Worm (Caenorhabditis elegans) whole organism, young adult: ENCODE data around the gene cogc-2.
A peak's percentile ranks its signal among the peaks of the same experiment; 100 is the strongest.

ENCODE experiments used
- F10E7.11 ChIP-seq: sonication (generic microtip); optimal IDR thresholded peaks from 2 replicates; lab custom pipeline; 2017; ENCODE audit warnings: mild to moderate bottlenecking, missing genetic modification characterization, moderate library complexity, missing compliant biosample characterization
- F33H1.4 ChIP-seq: fragments of 200-800 bp; sonication (Bioruptor generic); IDR thresholded peaks from 2 replicates; pipeline ENCODE4 v1.3.6; 2022; ENCODE audit warnings: missing genetic modification reagents, missing genetic modification characterization, missing compliant biosample characterization
- F37B4.10 ChIP-seq: fragments of 200-800 bp; sonication (Bioruptor generic); IDR thresholded peaks from 2 replicates; pipeline ENCODE4 v1.3.6; 2022; ENCODE audit warnings: missing genetic modification characterization, missing compliant biosample characterization
- F52B5.7 ChIP-seq: sonication (generic microtip); optimal IDR thresholded peaks from 2 replicates; lab custom pipeline; 2016; ENCODE audit warnings: mild to moderate bottlenecking, missing genetic modification characterization, missing compliant biosample characterization
- F55B11.4 ChIP-seq: sonication (generic microtip); optimal IDR thresholded peaks from 2 replicates; lab custom pipeline; 2016; ENCODE audit warnings: missing compliant biosample characterization, missing genetic modification characterization, borderline replicate concordance; ENCODE audit not compliant: insufficient read depth
- F57A8.1 ChIP-seq: fragments of 200-800 bp; sonication (Bioruptor generic); optimal IDR thresholded peaks from 2 replicates; lab custom pipeline; 2018; ENCODE audit warnings: mild to moderate bottlenecking, missing genetic modification characterization, moderate library complexity, missing compliant biosample characterization
- Y53F4B.3 ChIP-seq: fragments of 200-800 bp; sonication (Bioruptor generic); IDR thresholded peaks from 2 replicates; pipeline ENCODE4 v1.3.6; 2022; ENCODE audit warnings: missing genetic modification reagents, missing genetic modification characterization, missing compliant biosample characterization
- Y79H2A.3 ChIP-seq: fragments of 200-800 bp; sonication (Bioruptor generic); conservative IDR thresholded peaks from 2 replicates; pipeline ENCODE4 v1.3.6; 2022; ENCODE audit warnings: missing genetic modification reagents, missing genetic modification characterization, missing compliant biosample characterization
- ZK185.1 ChIP-seq: sonication (generic microtip); optimal IDR thresholded peaks from 2 replicates; lab custom pipeline; 2016; ENCODE audit warnings: mild to moderate bottlenecking, missing genetic modification characterization, missing compliant biosample characterization; ENCODE audit not compliant: poor library complexity, severe bottlenecking
- akir-1 ChIP-seq: fragments of 200-800 bp; sonication (Bioruptor generic); optimal IDR thresholded peaks from 2 replicates; lab custom pipeline; 2018; ENCODE audit warnings: mild to moderate bottlenecking, missing genetic modification characterization, moderate library complexity, missing compliant biosample characterization
- attf-5 ChIP-seq: fragments of 200-800 bp; sonication (Bioruptor generic); optimal IDR thresholded peaks from 2 replicates; lab custom pipeline; 2018; ENCODE audit warnings: mild to moderate bottlenecking, missing genetic modification characterization, missing compliant biosample characterization
- attf-6 ChIP-seq: fragments of 200-800 bp; sonication (Bioruptor generic); IDR thresholded peaks from 2 replicates; pipeline ENCODE4 v1.3.6; 2022; ENCODE audit warnings: missing genetic modification reagents, missing genetic modification characterization, missing compliant biosample characterization
- ceh-40 ChIP-seq: fragments of 200-800 bp; sonication (Bioruptor generic); IDR thresholded peaks from 2 replicates; pipeline ENCODE4 v1.3.6; 2022; ENCODE audit warnings: missing genetic modification characterization, missing compliant biosample characterization
- ceh-91 ChIP-seq: fragments of 200-800 bp; sonication (Bioruptor generic); IDR thresholded peaks from 2 replicates; pipeline ENCODE4 v1.3.6; 2022; ENCODE audit warnings: missing genetic modification reagents, missing genetic modification characterization, missing compliant biosample characterization
- chd-7 ChIP-seq: sonication (generic microtip); optimal IDR thresholded peaks from 2 replicates; lab custom pipeline; 2016; ENCODE audit warnings: mild to moderate bottlenecking, missing genetic modification characterization, moderate library complexity, missing compliant biosample characterization
- efl-1 ChIP-seq: fragments of 150-350 bp; optimal IDR thresholded peaks from 2 replicates; lab custom pipeline; 2014; ENCODE audit warnings: missing biosample characterization, missing genetic modification reagents, missing genetic modification characterization
- ets-4 ChIP-seq: fragments of 200-800 bp; sonication (Bioruptor generic); optimal IDR thresholded peaks from 2 replicates; lab custom pipeline; 2018; ENCODE audit warnings: mild to moderate bottlenecking, missing genetic modification characterization, missing compliant biosample characterization
- gei-17 ChIP-seq: fragments of 200-800 bp; sonication (Bioruptor generic); optimal IDR thresholded peaks from 2 replicates; lab custom pipeline; 2018; ENCODE audit warnings: mild to moderate bottlenecking, missing genetic modification characterization, missing compliant biosample characterization
- him-1 ChIP-seq: sonication (generic microtip); optimal IDR thresholded peaks from 2 replicates; lab custom pipeline; 2016; ENCODE audit warnings: missing genotype, missing genetic modification reagents, missing genetic modification characterization, missing compliant biosample characterization
- hlh-12 ChIP-seq: sonication (generic microtip); optimal IDR thresholded peaks from 2 replicates; lab custom pipeline; 2016; ENCODE audit warnings: missing genetic modification characterization, missing compliant biosample characterization
- hsf-1 ChIP-seq: fragments of 200-800 bp; sonication (Bioruptor generic); IDR thresholded peaks from 2 replicates; pipeline ENCODE4 v1.3.6; 2022; ENCODE audit warnings: missing genetic modification reagents, missing genetic modification characterization, missing compliant biosample characterization
- lag-1 ChIP-seq: fragments of 200-800 bp; sonication (Bioruptor generic); IDR thresholded peaks from 2 replicates; pipeline ENCODE4 v1.3.6; 2022; ENCODE audit warnings: missing genetic modification reagents, missing genetic modification characterization, missing compliant biosample characterization
- let-607 ChIP-seq, 2 experiments: fragments of 200-800 bp in 1 of 2; sonication (Bioruptor generic) in 1 of 2; sonication (generic microtip) in 1 of 2; optimal IDR thresholded peaks; 2 replicates each; lab custom pipeline; 2016 to 2018; ENCODE audit warnings: mild to moderate bottlenecking in 2 of 2, missing compliant biosample characterization in 2 of 2, missing genetic modification characterization in 2 of 2, moderate library complexity in 2 of 2, missing genotype in 1 of 2
- lin-40 ChIP-seq: sonication (generic microtip); optimal IDR thresholded peaks from 2 replicates; lab custom pipeline; 2016; ENCODE audit warnings: missing genetic modification characterization, mild to moderate bottlenecking, missing compliant biosample characterization, missing genotype, missing genetic modification reagents
- lin-54 ChIP-seq: fragments of 200-800 bp; sonication (Bioruptor generic); optimal IDR thresholded peaks from 2 replicates; lab custom pipeline; 2018; ENCODE audit warnings: mild to moderate bottlenecking, missing genetic modification characterization, missing compliant biosample characterization
- lir-1 ChIP-seq: fragments of 200-800 bp; sonication (Bioruptor generic); conservative IDR thresholded peaks from 2 replicates; pipeline ENCODE4 v1.3.6; 2022; ENCODE audit warnings: missing genetic modification reagents, missing genetic modification characterization, missing compliant biosample characterization
- nfya-1 ChIP-seq: sonication (generic microtip); optimal IDR thresholded peaks from 2 replicates; lab custom pipeline; 2017; ENCODE audit warnings: antibody characterized with exemption, missing compliant biosample characterization, missing genetic modification characterization, borderline replicate concordance; ENCODE audit not compliant: insufficient read depth
- nhr-179 ChIP-seq: sonication (generic microtip); optimal IDR thresholded peaks from 2 replicates; lab custom pipeline; 2016; ENCODE audit warnings: mild to moderate bottlenecking, missing genetic modification characterization, missing compliant biosample characterization
- rcor-1 ChIP-seq: fragments of 200-800 bp; sonication (Bioruptor generic); IDR thresholded peaks from 2 replicates; pipeline ENCODE4 v1.3.6; 2022; ENCODE audit warnings: missing genetic modification reagents, missing genetic modification characterization, missing compliant biosample characterization
- snpc-4 ChIP-seq, 5 experiments: fragments of 150-350 bp in 1 of 5; sonication (generic microtip) in 4 of 5; optimal IDR thresholded peaks; 2 replicates each; lab custom pipeline; 2014 to 2018; ENCODE audit warnings: missing genetic modification characterization in 5 of 5, missing biosample characterization in 3 of 5, antibody characterized with exemption in 2 of 5, mild to moderate bottlenecking in 2 of 5, missing compliant biosample characterization in 2 of 5, missing genotype in 2 of 5, moderate library complexity in 2 of 5, missing genetic modification reagents in 1 of 5
- tbx-9 ChIP-seq: sonication (generic microtip); optimal IDR thresholded peaks from 2 replicates; lab custom pipeline; 2016; ENCODE audit warnings: borderline replicate concordance, missing genetic modification characterization, inconsistent platforms, missing compliant biosample characterization
- tlf-1 ChIP-seq: fragments of 200-800 bp; sonication (Bioruptor generic); optimal IDR thresholded peaks from 2 replicates; lab custom pipeline; 2018; ENCODE audit warnings: mild to moderate bottlenecking, missing genetic modification characterization, missing compliant biosample characterization
- ztf-28 ChIP-seq: fragments of 200-800 bp; sonication (Bioruptor generic); IDR thresholded peaks from 2 replicates; pipeline ENCODE4 v1.3.6; 2022; ENCODE audit warnings: missing genetic modification reagents, missing genetic modification characterization, missing compliant biosample characterization

cogc-2 gene

DNA sequence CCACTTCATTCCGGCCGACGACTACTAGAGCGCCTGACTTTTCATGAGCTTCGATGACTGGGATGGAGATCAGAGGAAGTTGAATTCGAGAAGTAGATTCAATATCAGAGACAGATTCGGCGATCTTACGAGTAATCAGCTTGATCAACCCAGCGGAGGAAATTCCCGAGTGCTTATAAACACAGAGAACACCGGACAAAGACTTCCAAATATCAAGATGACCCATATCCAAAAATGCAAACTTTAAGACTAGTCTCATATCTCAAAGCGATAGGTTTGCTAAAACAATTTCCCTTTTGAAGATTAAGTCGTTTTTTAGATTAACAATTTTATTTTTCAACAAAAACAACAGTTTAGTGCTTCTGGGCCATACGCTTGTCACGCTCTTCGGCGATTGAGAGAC lies 44.0 kb upstream of the cogc-2 start, which contains the start of gene Y43B11AR.3 (continued):
- TF ChIP-seq chd-7 (tag; lab: Kevin White, UChicago): no peak
- TF ChIP-seq attf-5 (GFP tag; lab: Kevin White, UChicago): peak; percentile 45
- TF ChIP-seq F57A8.1 (GFP tag; lab: Kevin White, UChicago): no peak
- TF ChIP-seq ceh-40 (GFP tag; lab: Robert Waterston, UW): peak; percentile 64; the same call in 1 of the 2 replicates
- TF ChIP-seq Y53F4B.3 (GFP tag; lab: Robert Waterston, UW): no peak
- no peak for TF ChIP-seq gei-17 (GFP tag; lab: Kevin White, UChicago)
- peak; percentile 91 for TF ChIP-seq F52B5.7
- peak; percentile 9 for TF ChIP-seq him-1
- TF ChIP-seq lir-1 (GFP tag; lab: Robert Waterston, UW): 0 out of 2 replicates have a peak, but pooled peaks have one; percentile 25

DNA sequence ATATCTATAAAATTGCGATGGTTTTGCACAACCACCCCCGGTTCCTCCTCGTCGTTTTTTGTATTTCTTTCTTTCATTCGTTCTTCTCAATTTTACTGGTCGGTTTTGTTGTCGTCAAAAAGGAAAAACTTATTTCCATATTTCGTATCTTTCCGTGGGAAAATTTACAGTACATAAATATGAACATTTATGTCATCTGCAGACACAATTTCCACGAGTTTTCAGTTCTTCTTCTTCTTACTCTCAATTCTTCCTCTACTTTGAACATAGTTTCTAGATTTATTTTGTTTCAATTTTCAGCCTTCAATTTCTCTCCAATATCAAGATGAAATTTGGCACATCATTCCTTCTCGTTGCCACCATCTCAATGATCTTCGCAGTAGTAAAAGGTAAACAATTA lies 41.8 kb upstream of the cogc-2 start, which contains the start of gene Y43B11AR.1:
Gene Y43B11AR.1, plus strand, starts transcription at position 301 of the 400 bp plus-strand sequence.
- TF ChIP-seq ztf-28 (GFP tag; lab: Robert Waterston, UW) (no peak), ets-4 (GFP tag; lab: Kevin White, UChicago) (no peak), lin-54 (GFP tag; lab: Kevin White, UChicago) (no peak), F10E7.11 (no peak), F33H1.4 (no peak)

- no peak for TF ChIP-seq snpc-4 (GFP tag; optimal IDR thresholded peaks at IDR 0.05; lab: Kevin White, UChicago)
- TF ChIP-seq snpc-4 (tag; optimal IDR thresholded peaks at IDR 0.05; lab: Kevin White, UChicago): no peak
- TF ChIP-seq rcor-1 (GFP tag; lab: Robert Waterston, UW): no peak
- TF ChIP-seq ceh-91 (GFP tag; lab: Robert Waterston, UW): no peak
- TF ChIP-seq nhr-179: no peak
- no peak for TF ChIP-seq ZK185.1 (tag; lab: Kevin White, UChicago)
- TF ChIP-seq attf-6 (GFP tag; lab: Robert Waterston, UW): no peak
- no peak for TF ChIP-seq hsf-1 (GFP tag; lab: Robert Waterston, UW)
Observed at ce11 chrIV:7075063-7075462, 35.7 kb upstream of the cogc-2 start, which contains the start of gene srg-50. srg-50 (minus strand) TSS chrIV:7075163.

DNA sequence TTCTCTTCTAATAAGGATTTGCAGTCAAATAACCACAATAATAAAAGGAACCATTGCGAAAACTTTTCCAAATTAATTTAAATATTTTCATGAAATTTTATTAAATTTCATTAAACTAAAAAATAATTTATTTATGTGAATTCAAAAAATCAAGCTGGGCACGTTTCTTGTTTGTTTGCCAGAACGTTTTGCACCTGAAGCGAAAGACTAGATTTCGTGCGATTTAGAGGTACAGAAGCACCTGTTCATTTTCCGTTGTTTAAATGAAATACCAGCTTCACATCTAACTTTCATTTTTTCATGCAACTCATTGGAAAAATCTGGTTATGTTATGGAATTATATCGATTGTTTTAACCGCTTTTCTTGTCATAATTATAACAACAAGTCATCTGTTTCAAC lies 32.7 kb upstream of the cogc-2 start, which contains the start of gene srg-48:
Gene srg-48, plus strand, starts transcription at position 301 of the 400 bp plus-strand sequence.
- no peak for TF ChIP-seq Y79H2A.3 (GFP tag; lab: Robert Waterston, UW)
- no peak for TF ChIP-seq efl-1 (GFP tag; lab: Kevin White, UChicago)
- TF ChIP-seq nfya-1 (tag; lab: Kevin White, UChicago): no peak
- TF ChIP-seq ceh-91 (GFP tag; lab: Robert Waterston, UW): no peak
- no peak for TF ChIP-seq tbx-9 (tag; lab: Kevin White, UChicago)
- no peak for TF ChIP-seq lag-1 (GFP tag; lab: Robert Waterston, UW)
- TF ChIP-seq F55B11.4 (tag; lab: Kevin White, UChicago): no peak
- no peak for TF ChIP-seq attf-5 (GFP tag; lab: Kevin White, UChicago)
- TF ChIP-seq hlh-12: no peak
- no peak for TF ChIP-seq F37B4.10 (GFP tag; lab: Robert Waterston, UW)
- no peak for TF ChIP-seq lin-40 (tag; lab: Kevin White, UChicago)
- TF ChIP-seq let-607 (tag; optimal IDR thresholded peaks at IDR 0.05; lab: Kevin White, UChicago): no peak
- no peak for TF ChIP-seq akir-1 (GFP tag; lab: Kevin White, UChicago)
- TF ChIP-seq tlf-1: no peak
